Fruit fly (Drosophila melanogaster) whole organism, embryonic: ENCODE data around the gene Mms19.

ENCODE experiments used
- Adf1 ChIP-seq: fragments of 200-800 bp; sonication (Bioruptor generic); IDR thresholded peaks from 2 replicates; pipeline ENCODE4 v1.3.6; 2022; ENCODE audit warnings: missing biosample characterization, missing genetic modification characterization
- B-H2 ChIP-seq: fragments of 200-800 bp; sonication (Bioruptor generic); optimal IDR thresholded peaks from 2 replicates; lab custom pipeline; 2018; ENCODE audit warnings: missing biosample characterization, mild to moderate bottlenecking, missing genetic modification characterization
- CG10147 ChIP-seq: fragments of 200-800 bp; sonication (Bioruptor generic); optimal IDR thresholded peaks from 2 replicates; lab custom pipeline; 2019; ENCODE audit warnings: missing biosample characterization, mild to moderate bottlenecking, missing genetic modification characterization, moderate library complexity
- CG11085 ChIP-seq: fragments of 200-800 bp; sonication (Bioruptor generic); IDR thresholded peaks from 2 replicates; pipeline ENCODE4 v1.3.6; 2022; ENCODE audit warnings: missing biosample characterization, missing genetic modification characterization
- CG12744 ChIP-seq: fragments of 200-800 bp; sonication (Bioruptor generic); optimal IDR thresholded peaks from 2 replicates; lab custom pipeline; 2016; ENCODE audit warnings: missing biosample characterization, missing genetic modification characterization
- CG13296 ChIP-seq: fragments of 200-800 bp; sonication (Bioruptor generic); optimal IDR thresholded peaks from 3 replicates; lab custom pipeline; 2018; ENCODE audit warnings: missing biosample characterization, mild to moderate bottlenecking, missing genetic modification characterization
- CG14014 ChIP-seq: fragments of 200-800 bp; sonication (Bioruptor generic); IDR thresholded peaks from 2 replicates; pipeline ENCODE4 v1.3.6; 2022; ENCODE audit warnings: missing biosample characterization, missing genetic modification characterization
- CG15269 ChIP-seq: fragments of 200-800 bp; sonication (Bioruptor generic); optimal IDR thresholded peaks from 2 replicates; lab custom pipeline; 2018; ENCODE audit warnings: missing biosample characterization, mild to moderate bottlenecking, missing genetic modification characterization, moderate library complexity
- CG1603 ChIP-seq: fragments of 200-800 bp; sonication (Bioruptor generic); optimal IDR thresholded peaks from 2 replicates; lab custom pipeline; 2019; ENCODE audit warnings: missing biosample characterization, mild to moderate bottlenecking, missing genetic modification characterization, moderate library complexity
- CG17359 ChIP-seq: fragments of 200-800 bp; sonication (Bioruptor generic); optimal IDR thresholded peaks from 3 replicates; lab custom pipeline; 2018; ENCODE audit warnings: missing biosample characterization, mild to moderate bottlenecking, missing genetic modification characterization, moderate library complexity
- CG17568 ChIP-seq: fragments of 200-800 bp; sonication (Bioruptor generic); optimal IDR thresholded peaks from 2 replicates; lab custom pipeline; 2018; ENCODE audit warnings: missing biosample characterization, mild to moderate bottlenecking, missing genetic modification characterization, moderate library complexity
- CG17912 ChIP-seq: fragments of 200-800 bp; sonication (Bioruptor generic); optimal IDR thresholded peaks from 2 replicates; lab custom pipeline; 2018; ENCODE audit warnings: missing biosample characterization, mild to moderate bottlenecking, missing genetic modification characterization
- CG31224 ChIP-seq: fragments of 200-800 bp; sonication (Bioruptor generic); IDR thresholded peaks from 2 replicates; pipeline ENCODE4 v1.3.6; 2022; ENCODE audit warnings: missing biosample characterization, missing genetic modification characterization
- CG3995 ChIP-seq: fragments of 200-800 bp; sonication (Bioruptor generic); optimal IDR thresholded peaks from 3 replicates; lab custom pipeline; 2016; ENCODE audit warnings: missing biosample characterization, missing genetic modification characterization
- CG8281 ChIP-seq: fragments of 200-800 bp; sonication (Bioruptor generic); optimal IDR thresholded peaks from 2 replicates; lab custom pipeline; 2018; ENCODE audit warnings: missing biosample characterization, mild to moderate bottlenecking, missing genetic modification characterization, moderate library complexity
- CG8924 ChIP-seq: fragments of 200-800 bp; optimal IDR thresholded peaks from 3 replicates; lab custom pipeline; 2019; ENCODE audit warnings: missing biosample characterization, mild to moderate bottlenecking, missing genetic modification characterization, moderate library complexity
- CG9932 ChIP-seq: fragments of 200-800 bp; sonication (Bioruptor generic); IDR thresholded peaks from 2 replicates; pipeline ENCODE4 v1.3.6; 2022; ENCODE audit warnings: missing biosample characterization, missing genetic modification characterization
- Chrac-16 ChIP-seq: fragments of 200-800 bp; sonication (Bioruptor generic); optimal IDR thresholded peaks from 3 replicates; lab custom pipeline; 2016; ENCODE audit warnings: missing biosample characterization, missing genetic modification characterization
- D ChIP-seq, 2 experiments: fragments of 200-800 bp in 1 of 2; fragments of >200 bp in 1 of 2; sonication (Bioruptor generic) in 1 of 2; optimal IDR thresholded peaks; 2 replicates in 1 of 2; 3 replicates in 1 of 2; lab custom pipeline; 2017; ENCODE audit warnings: mild to moderate bottlenecking in 1 of 2, missing biosample characterization in 1 of 2, missing genetic modification characterization in 1 of 2, missing genetic modification reagents in 1 of 2
- Dbx ChIP-seq: fragments of 200-800 bp; sonication (Bioruptor generic); IDR thresholded peaks from 3 replicates; pipeline ENCODE4 v1.3.6; 2022; ENCODE audit warnings: missing biosample characterization, missing genetic modification characterization
- Dip3 ChIP-seq: fragments of 200-800 bp; sonication (Bioruptor generic); optimal IDR thresholded peaks from 3 replicates; lab custom pipeline; 2016; ENCODE audit warnings: missing biosample characterization, missing genetic modification characterization
- ERR ChIP-seq: fragments of 200-800 bp; sonication (Bioruptor generic); optimal IDR thresholded peaks from 2 replicates; lab custom pipeline; 2016; ENCODE audit warnings: missing biosample characterization, missing genetic modification characterization
- Fer2 ChIP-seq: fragments of 200-800 bp; sonication (Bioruptor generic); optimal IDR thresholded peaks from 2 replicates; lab custom pipeline; 2018; ENCODE audit warnings: missing biosample characterization, mild to moderate bottlenecking, missing genetic modification characterization, moderate library complexity
- Gug ChIP-seq: fragments of 200-800 bp; sonication (Bioruptor generic); IDR thresholded peaks from 4 replicates; pipeline ENCODE4 v1.3.6; 2022; ENCODE audit warnings: missing biosample characterization, missing genetic modification characterization
- HmgD ChIP-seq: fragments of 200-800 bp; sonication (Bioruptor generic); optimal IDR thresholded peaks from 3 replicates; lab custom pipeline; 2016; ENCODE audit warnings: missing biosample characterization, missing genetic modification characterization
- Hr39 ChIP-seq: fragments of >200 bp; optimal IDR thresholded peaks from 2 replicates; lab custom pipeline; 2017
- Mrtf ChIP-seq: fragments of 200-800 bp; sonication (Bioruptor generic); IDR thresholded peaks from 3 replicates; pipeline ENCODE4 v1.3.6; 2022; ENCODE audit warnings: missing biosample characterization, missing genetic modification characterization
- Nf-YA ChIP-seq: fragments of 200-800 bp; sonication (Bioruptor generic); IDR thresholded peaks from 2 replicates; pipeline ENCODE4 v1.3.6; 2022; ENCODE audit warnings: missing biosample characterization, missing genetic modification characterization
- YL-1 ChIP-seq: fragments of 200-800 bp; sonication (Bioruptor generic); optimal IDR thresholded peaks from 3 replicates; lab custom pipeline; 2017; ENCODE audit warnings: missing biosample characterization, mild to moderate bottlenecking, missing genetic modification characterization
- aop ChIP-seq: fragments of 200-800 bp; sonication (Bioruptor generic); IDR thresholded peaks from 2 replicates; pipeline ENCODE4 v1.3.6; 2022; ENCODE audit warnings: missing biosample characterization, missing genetic modification characterization
- bab2 ChIP-seq: fragments of 200-800 bp; sonication (Bioruptor generic); optimal IDR thresholded peaks from 2 replicates; lab custom pipeline; 2016; ENCODE audit warnings: missing biosample characterization, missing genetic modification characterization
- bigmax ChIP-seq: fragments of 200-800 bp; sonication (Bioruptor generic); optimal IDR thresholded peaks from 2 replicates; lab custom pipeline; 2018; ENCODE audit warnings: missing biosample characterization, mild to moderate bottlenecking, missing genetic modification characterization
- dmrt99B ChIP-seq: fragments of 200-800 bp; sonication (Bioruptor generic); optimal IDR thresholded peaks from 2 replicates; lab custom pipeline; 2018; ENCODE audit warnings: missing biosample characterization, mild to moderate bottlenecking, missing genetic modification characterization, moderate library complexity
- fd64A ChIP-seq: fragments of 200-800 bp; sonication (Bioruptor generic); optimal IDR thresholded peaks from 3 replicates; lab custom pipeline; 2018; ENCODE audit warnings: missing biosample characterization, mild to moderate bottlenecking, missing genetic modification characterization
- grau ChIP-seq: fragments of 200-800 bp; optimal IDR thresholded peaks from 3 replicates; lab custom pipeline; 2019; ENCODE audit warnings: missing biosample characterization, mild to moderate bottlenecking, missing genetic modification characterization, moderate library complexity
- lilli ChIP-seq: fragments of 200-800 bp; sonication (Bioruptor generic); optimal IDR thresholded peaks from 3 replicates; lab custom pipeline; 2016; ENCODE audit warnings: missing biosample characterization, missing genetic modification characterization
- mam ChIP-seq: fragments of 200-800 bp; sonication (Bioruptor generic); optimal IDR thresholded peaks from 3 replicates; lab custom pipeline; 2016; ENCODE audit warnings: missing biosample characterization, missing genetic modification characterization
- nau ChIP-seq: fragments of 200-800 bp; sonication (Bioruptor generic); optimal IDR thresholded peaks from 3 replicates; lab custom pipeline; 2017; ENCODE audit warnings: missing biosample characterization, mild to moderate bottlenecking, missing genetic modification characterization, missing genetic modification reagents
- pan ChIP-seq, 4 experiments: fragments of >200 bp in 3 of 4; fragments of 200-800 bp in 1 of 4; sonication (Bioruptor generic) in 1 of 4; optimal IDR thresholded peaks in 3 of 4; IDR thresholded peaks in 1 of 4; 2 replicates each; pipeline versions ENCODE4 v1.3.6 to Lab custom; 2017 to 2022; ENCODE audit warnings: missing biosample characterization in 2 of 4, missing genetic modification characterization in 2 of 4, mixed read lengths in 1 of 4
- phol ChIP-seq: fragments of 200-800 bp; sonication (Bioruptor generic); optimal IDR thresholded peaks from 3 replicates; lab custom pipeline; 2018; ENCODE audit warnings: missing biosample characterization, mild to moderate bottlenecking, missing genetic modification characterization, moderate library complexity
- sim ChIP-seq: fragments of 200-800 bp; sonication (Bioruptor generic); IDR thresholded peaks from 2 replicates; pipeline ENCODE4 v1.3.6; 2022; ENCODE audit warnings: missing biosample characterization, missing genetic modification characterization
- slou ChIP-seq: fragments of 200-800 bp; sonication (Bioruptor generic); optimal IDR thresholded peaks from 3 replicates; lab custom pipeline; 2016; ENCODE audit warnings: missing biosample characterization, missing genetic modification characterization
- slp2 ChIP-seq: fragments of 200-800 bp; sonication (Bioruptor generic); optimal IDR thresholded peaks from 2 replicates; lab custom pipeline; 2016; ENCODE audit warnings: missing biosample characterization, missing genetic modification characterization
- sob ChIP-seq: fragments of 200-800 bp; sonication (Bioruptor generic); IDR thresholded peaks from 2 replicates; pipeline ENCODE4 v1.3.6; 2022; ENCODE audit warnings: missing biosample characterization, missing genetic modification characterization
- tio ChIP-seq: fragments of 200-800 bp; sonication (Bioruptor generic); optimal IDR thresholded peaks from 2 replicates; lab custom pipeline; 2017; ENCODE audit warnings: missing biosample characterization, missing genetic modification characterization, inconsistent platforms
- tll ChIP-seq, 2 experiments: fragments of 200-800 bp in 1 of 2; fragments of >200 bp in 1 of 2; sonication (Bioruptor generic) in 1 of 2; optimal IDR thresholded peaks; 2 replicates each; lab custom pipeline; 2017 to 2019; ENCODE audit warnings: missing biosample characterization in 2 of 2, missing genetic modification characterization in 2 of 2, mild to moderate bottlenecking in 1 of 2, moderate library complexity in 1 of 2
- vnd ChIP-seq: fragments of 200-800 bp; sonication (Bioruptor generic); IDR thresholded peaks from 3 replicates; pipeline ENCODE4 v1.3.6; 2022; ENCODE audit warnings: missing biosample characterization, missing genetic modification characterization; ENCODE audit not compliant: partially characterized antibody

Gene Mms19

DNA sequence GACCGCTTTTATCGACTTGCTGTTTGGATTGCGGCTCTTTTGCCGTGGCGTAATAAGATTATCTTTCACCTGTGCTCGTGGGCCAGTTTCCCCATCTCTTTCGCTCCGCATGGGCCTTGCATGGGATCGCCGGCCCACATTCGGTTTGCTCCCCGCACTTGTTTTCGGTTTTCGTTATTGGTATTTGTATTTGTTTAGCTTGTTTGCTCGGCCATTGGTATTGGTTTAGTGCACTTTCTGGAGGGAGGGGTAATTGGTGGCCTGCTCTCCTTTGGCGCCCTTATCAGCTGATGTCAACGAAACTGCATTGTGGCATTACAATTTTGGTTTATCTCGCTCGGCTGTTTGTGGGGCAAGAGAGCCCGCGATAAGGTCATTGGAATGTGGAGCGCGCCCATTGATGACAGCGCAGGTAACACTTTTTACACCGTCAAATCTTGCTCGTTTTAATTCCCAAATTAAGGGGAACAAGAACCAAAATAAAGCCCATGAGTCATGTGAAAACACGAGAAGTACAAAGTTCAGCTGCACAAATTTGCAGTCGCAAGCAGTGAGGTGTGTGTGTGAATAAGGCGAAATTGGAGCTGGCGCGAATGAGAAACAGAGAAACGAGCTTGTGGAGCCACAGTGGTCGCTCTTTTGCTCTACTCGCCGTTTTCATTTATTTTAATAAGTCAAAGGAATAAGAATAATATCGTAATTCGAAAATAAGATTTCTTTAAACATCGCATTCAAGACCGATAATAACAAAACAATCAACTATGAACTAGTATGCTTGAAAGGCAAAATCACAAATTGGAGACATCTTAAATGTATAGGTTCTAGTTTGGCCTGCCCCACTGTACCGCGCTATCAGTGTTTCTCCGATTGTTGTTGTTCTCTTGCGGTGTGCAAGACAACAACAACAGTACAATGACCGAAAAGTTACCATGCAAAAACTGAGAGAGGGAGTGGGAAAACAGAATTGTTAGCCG is 16.7 kb upstream of the Mms19 start (continued):
- TF ChIP-seq YL-1 (GFP tag; lab: Kevin White, UChicago), result peak; percentile 99
- peak; percentile 100 for TF ChIP-seq fd64A
- no peak for TF ChIP-seq Hr39 (lab: Kevin White, UChicago)
- peak; percentile 99 for TF ChIP-seq CG17359 (tag; lab: Kevin White, UChicago)
- peak; percentile 86 for TF ChIP-seq slou (GFP tag; lab: Kevin White, UChicago)
- peak; percentile 91 for TF ChIP-seq sob (GFP tag; lab: Robert Waterston, UW)
- peak; percentile 13; the same call in 1 of the 3 replicates for TF ChIP-seq Dbx (GFP tag; lab: Robert Waterston, UW)
- peak; percentile 95 for TF ChIP-seq CG8924 (tag; lab: Kevin White, UChicago)
- TF ChIP-seq dmrt99B (tag; lab: Kevin White, UChicago), result peak; percentile 92
- TF ChIP-seq CG1603 (tag; lab: Kevin White, UChicago), result peak; percentile 98
- TF ChIP-seq Adf1 (GFP tag; lab: Robert Waterston, UW), result no peak
- TF ChIP-seq tll (GFP tag; optimal IDR thresholded peaks at IDR 0.05; lab: Kevin White, UChicago), result peak in 1 of 2 experiments; percentile 86
- TF ChIP-seq D (optimal IDR thresholded peaks at IDR 0.05; lab: Kevin White, UChicago), result no peak
- peak; percentile 100 for TF ChIP-seq D (GFP tag; optimal IDR thresholded peaks at IDR 0.05; lab: Kevin White, UChicago)
- TF ChIP-seq Dip3, result peak; percentile 63
- peak; percentile 98 for TF ChIP-seq tio (GFP tag; lab: Kevin White, UChicago)
- peak; percentile 79 for TF ChIP-seq CG11085 (GFP tag; lab: Robert Waterston, UW)
- TF ChIP-seq Gug (GFP tag; lab: Robert Waterston, UW), result peak; percentile 77; the same call in 2 of the 4 replicates
- no peak for TF ChIP-seq vnd
- peak; percentile 82 for TF ChIP-seq mam (GFP tag; lab: Kevin White, UChicago)
- peak; percentile 85 for TF ChIP-seq Chrac-16 (GFP tag; lab: Kevin White, UChicago)
- TF ChIP-seq nau (GFP tag; lab: Kevin White, UChicago), result peak; percentile 99
- peak; percentile 92 for TF ChIP-seq aop (GFP tag; lab: Robert Waterston, UW)
- TF ChIP-seq CG9932 (GFP tag; lab: Robert Waterston, UW), result peak; percentile 55
- TF ChIP-seq slp2 (GFP tag; lab: Kevin White, UChicago), result peak; percentile 97
- TF ChIP-seq Nf-YA, result peak; percentile 97
- peak; percentile 73 for TF ChIP-seq CG13296 (GFP tag; lab: Kevin White, UChicago)
- peak; percentile 99 for TF ChIP-seq sim
- TF ChIP-seq CG10147 (GFP tag; lab: Kevin White, UChicago), result peak; percentile 44
- peak; percentile 94 for TF ChIP-seq CG12744
- peak; percentile 98 for TF ChIP-seq CG17568 (GFP tag; lab: Kevin White, UChicago)
- no peak for TF ChIP-seq pan (optimal IDR thresholded peaks at IDR 0.05; lab: Kevin White, UChicago)
- TF ChIP-seq pan (GFP tag; optimal IDR thresholded peaks at IDR 0.05 in 1 of 2, IDR thresholded peaks at IDR 0.05 in 1 of 2), result peak in 1 of 2 experiments; percentile 90
- no peak for TF ChIP-seq B-H2 (GFP tag; lab: Kevin White, UChicago)
- peak; percentile 82; the same call in 1 of the 2 replicates for TF ChIP-seq CG14014 (GFP tag; lab: Robert Waterston, UW)
- TF ChIP-seq CG8281, result peak; percentile 86
- peak; percentile 74 for TF ChIP-seq CG31224
- TF ChIP-seq CG3995 (GFP tag; lab: Kevin White, UChicago), result no peak
- peak; percentile 98 for TF ChIP-seq HmgD (GFP tag; lab: Kevin White, UChicago)
- TF ChIP-seq grau (tag; lab: Kevin White, UChicago), result peak; percentile 89
- TF ChIP-seq Fer2 (tag; lab: Kevin White, UChicago), result peak; percentile 67
- TF ChIP-seq lilli, result peak; percentile 88
- peak; percentile 84 for TF ChIP-seq bigmax (GFP tag; lab: Kevin White, UChicago)
- peak; percentile 96 for TF ChIP-seq ERR
- peak; percentile 99 for TF ChIP-seq bab2 (GFP tag; lab: Kevin White, UChicago)
- peak; percentile 99 for TF ChIP-seq CG17912 (GFP tag; lab: Kevin White, UChicago)
- peak; percentile 81 for TF ChIP-seq CG15269 (tag; lab: Kevin White, UChicago)
- peak; percentile 56 for TF ChIP-seq phol
- TF ChIP-seq Mrtf (GFP tag; lab: Robert Waterston, UW), result peak; percentile 86
